Worm (Caenorhabditis elegans) whole organism, L4 larva: ENCODE measurements around the gene F59A2.5.
"Not testable (repeated sequence)": the region's sequence is repeated elsewhere in the genome, so short reads cannot be mapped to it uniquely, and the experiment has no call there.

Experiments
- F26F4.8 ChIP-seq: fragments of 200-800 bp; sonication (Bioruptor generic); conservative IDR thresholded peaks from 2 replicates; pipeline ENCODE4 v1.3.6; 2022; ENCODE audit warnings: missing genetic modification characterization, missing compliant biosample characterization
- F37D6.2 ChIP-seq: sonication (generic microtip); optimal IDR thresholded peaks from 2 replicates; lab custom pipeline; 2016; ENCODE audit warnings: mild to moderate bottlenecking, missing genetic modification characterization, missing compliant biosample characterization
- Y48G9A.11 ChIP-seq: fragments of 200-800 bp; sonication (Bioruptor generic); IDR thresholded peaks from 2 replicates; pipeline ENCODE4 v1.3.6; 2022; ENCODE audit warnings: missing genetic modification reagents, missing genetic modification characterization, missing compliant biosample characterization
- Y75B8A.6 ChIP-seq: fragments of 200-800 bp; sonication (Bioruptor generic); IDR thresholded peaks from 2 replicates; pipeline ENCODE4 v1.3.6; 2022; ENCODE audit warnings: missing genetic modification reagents, missing genetic modification characterization, missing compliant biosample characterization
- aha-1 ChIP-seq: fragments of 150-350 bp; peaks from one replicate; lab custom pipeline; 2014; ENCODE audit warnings: missing biosample characterization, missing genetic modification characterization
- arid-1 ChIP-seq: fragments of 200-800 bp; sonication (Bioruptor generic); conservative IDR thresholded peaks from 2 replicates; pipeline ENCODE4 v1.3.6; 2022; ENCODE audit warnings: missing genetic modification reagents, missing genetic modification characterization, missing compliant biosample characterization
- ceh-28 ChIP-seq: fragments of 150-350 bp; optimal IDR thresholded peaks from 2 replicates; lab custom pipeline; 2014; ENCODE audit warnings: missing biosample characterization, missing genetic modification reagents, missing genetic modification characterization
- daf-8 ChIP-seq: fragments of 200-800 bp; sonication (Bioruptor generic); IDR thresholded peaks from 2 replicates; pipeline ENCODE4 v1.3.6; 2022; ENCODE audit warnings: missing genetic modification characterization, missing compliant biosample characterization
- hlh-11 ChIP-seq: fragments of 200-800 bp; sonication (Bioruptor generic); optimal IDR thresholded peaks from 2 replicates; lab custom pipeline; 2018; ENCODE audit warnings: mild to moderate bottlenecking, missing genetic modification characterization, missing compliant biosample characterization
- hlh-30 ChIP-seq: sonication (generic microtip); optimal IDR thresholded peaks from 2 replicates; lab custom pipeline; 2017; ENCODE audit warnings: antibody characterized with exemption, mild to moderate bottlenecking, missing genetic modification characterization, missing compliant biosample characterization; ENCODE audit not compliant: insufficient read depth
- hmg-1.1 ChIP-seq: fragments of 200-800 bp; sonication (Bioruptor generic); IDR thresholded peaks from 2 replicates; pipeline ENCODE4 v1.3.6; 2022; ENCODE audit warnings: missing genetic modification reagents, missing genetic modification characterization, missing compliant biosample characterization
- lin-1 ChIP-seq: fragments of 200-800 bp; sonication (Bioruptor generic); IDR thresholded peaks from 2 replicates; pipeline ENCODE4 v1.3.6; 2022; ENCODE audit warnings: missing genetic modification reagents, missing genetic modification characterization, missing compliant biosample characterization
- lin-15B ChIP-seq: fragments of 150-350 bp; sonication (generic microtip); optimal IDR thresholded peaks from 3 replicates; lab custom pipeline; 2014; ENCODE audit warnings: missing biosample characterization, missing genetic modification characterization
- lsy-2 ChIP-seq, 2 experiments: fragments of 150-350 bp in 1 of 2; sonication (generic microtip) in 1 of 2; optimal IDR thresholded peaks; 2 replicates each; lab custom pipeline; 2014 to 2017; ENCODE audit warnings: missing biosample characterization in 2 of 2, missing genetic modification characterization in 2 of 2
- madf-5 ChIP-seq, 2 experiments: fragments of 200-800 bp; sonication (Bioruptor generic); IDR thresholded peaks; 2 replicates each; pipeline ENCODE4 v1.3.6; 2022; ENCODE audit warnings: missing compliant biosample characterization in 2 of 2, missing genetic modification characterization in 2 of 2
- mdl-1 ChIP-seq, 2 experiments: fragments of 150-350 bp in 1 of 2; sonication (generic microtip) in 1 of 2; optimal IDR thresholded peaks; 2 replicates each; lab custom pipeline; 2014 to 2017; ENCODE audit warnings: missing biosample characterization in 2 of 2, missing genetic modification characterization in 2 of 2
- mdt-29 ChIP-seq: fragments of 200-800 bp; sonication (Bioruptor generic); IDR thresholded peaks from 2 replicates; pipeline ENCODE4 v1.3.6; 2022; ENCODE audit warnings: missing genetic modification reagents, missing genetic modification characterization, missing compliant biosample characterization
- mxl-3 ChIP-seq: fragments of 200-800 bp; sonication (Bioruptor generic); optimal IDR thresholded peaks from 2 replicates; lab custom pipeline; 2018; ENCODE audit warnings: mild to moderate bottlenecking, missing genetic modification characterization, missing compliant biosample characterization
- nhr-25 ChIP-seq: sonication (generic microtip); optimal IDR thresholded peaks from 2 replicates; lab custom pipeline; 2017; ENCODE audit warnings: missing genetic modification characterization, mild to moderate bottlenecking, missing compliant biosample characterization, antibody characterized with exemption, moderate library complexity, borderline replicate concordance; ENCODE audit not compliant: insufficient read depth
- nhr-28 ChIP-seq: fragments of 150-350 bp; optimal IDR thresholded peaks from 2 replicates; lab custom pipeline; 2014; ENCODE audit warnings: missing biosample characterization, missing genetic modification characterization
- nhr-6 ChIP-seq: fragments of 150-350 bp; optimal IDR thresholded peaks from 2 replicates; lab custom pipeline; 2014; ENCODE audit warnings: missing biosample characterization, missing genetic modification characterization
- nhr-76 ChIP-seq: fragments of 150-350 bp; optimal IDR thresholded peaks from 2 replicates; lab custom pipeline; 2014; ENCODE audit warnings: missing biosample characterization, missing genetic modification characterization
- pha-4 ChIP-seq, 2 experiments: fragments of 150-350 bp in 1 of 2; fragments of 200-800 bp in 1 of 2; sonication (Bioruptor generic) in 1 of 2; IDR thresholded peaks in 1 of 2; optimal IDR thresholded peaks in 1 of 2; 2 replicates each; pipeline versions ENCODE4 v1.3.6 to Lab custom; 2014 to 2022; ENCODE audit warnings: missing genetic modification characterization in 2 of 2, missing genetic modification reagents in 2 of 2, missing biosample characterization in 1 of 2, missing compliant biosample characterization in 1 of 2
- php-3 ChIP-seq: fragments of 200-800 bp; sonication (Bioruptor generic); IDR thresholded peaks from 2 replicates; pipeline ENCODE4 v1.3.6; 2022; ENCODE audit warnings: missing genetic modification reagents, missing genetic modification characterization, missing compliant biosample characterization
- tag-97 ChIP-seq: fragments of 200-800 bp; sonication (Bioruptor generic); IDR thresholded peaks from 2 replicates; pipeline ENCODE4 v1.3.6; 2022; ENCODE audit warnings: missing genetic modification characterization, missing compliant biosample characterization
- unc-130 ChIP-seq: sonication (generic microtip); optimal IDR thresholded peaks from 2 replicates; lab custom pipeline; 2016; ENCODE audit warnings: missing genetic modification reagents, missing genetic modification characterization, missing compliant biosample characterization
- unc-39 ChIP-seq: sonication (generic microtip); optimal IDR thresholded peaks from 2 replicates; lab custom pipeline; 2017; ENCODE audit warnings: missing biosample characterization, missing genetic modification characterization
- unc-62 ChIP-seq, 3 experiments: fragments of 150-350 bp in 1 of 3; sonication (generic microtip); optimal IDR thresholded peaks in 2 of 3; peaks in 1 of 3; 1 replicate in 1 of 3; 2 replicates in 2 of 3; lab custom pipeline; 2014 to 2017; ENCODE audit warnings: missing biosample characterization in 3 of 3, missing genetic modification characterization in 3 of 3, missing genetic modification reagents in 3 of 3, missing genotype in 1 of 3
- vab-7 ChIP-seq: fragments of 200-800 bp; sonication (Bioruptor generic); IDR thresholded peaks from 2 replicates; pipeline ENCODE4 v1.3.6; 2022; ENCODE audit warnings: missing genetic modification reagents, missing genetic modification characterization, missing compliant biosample characterization
- zag-1 ChIP-seq: fragments of 150-350 bp; optimal IDR thresholded peaks from 2 replicates; lab custom pipeline; 2014; ENCODE audit warnings: missing biosample characterization, missing genetic modification characterization

F59A2.5 gene

DNA sequence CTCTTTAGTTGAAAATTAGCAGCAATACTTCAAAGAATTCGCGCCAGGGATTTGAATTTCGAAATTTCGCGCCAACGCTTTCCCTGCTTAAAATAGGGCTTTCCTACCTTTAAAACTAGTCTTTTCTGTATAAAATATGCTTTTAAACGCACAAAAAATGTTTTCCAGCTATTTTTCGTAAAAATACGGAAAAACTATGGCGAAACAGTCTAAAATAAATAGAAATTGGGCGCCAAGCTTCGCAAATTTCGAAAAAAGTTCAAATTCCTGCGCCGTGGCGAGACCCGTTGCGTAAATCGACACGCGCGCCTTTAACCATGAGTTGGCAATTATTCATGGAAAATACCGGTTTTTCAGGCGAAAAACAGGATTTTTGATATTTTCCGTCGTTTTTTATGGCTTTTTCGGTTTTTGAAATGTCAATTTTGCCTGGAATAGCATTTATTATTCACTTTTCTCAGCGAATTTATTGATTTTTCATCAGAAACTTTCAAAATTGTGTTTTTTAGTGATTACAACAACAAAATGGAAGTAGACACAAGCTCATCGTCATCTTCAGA, at the start of gene F59A2.5, which contains the start of gene npp-9 (continued):
- TF ChIP-seq hlh-30 (tag; lab: Kevin White, UChicago) (peak; percentile 70), lsy-2 (tag; optimal IDR thresholded peaks at IDR 0.05; lab: Kevin White, UChicago) (peak in 1 of 2 experiments; percentile 76), unc-39 (tag; lab: Kevin White, UChicago) (no peak)

DNA sequence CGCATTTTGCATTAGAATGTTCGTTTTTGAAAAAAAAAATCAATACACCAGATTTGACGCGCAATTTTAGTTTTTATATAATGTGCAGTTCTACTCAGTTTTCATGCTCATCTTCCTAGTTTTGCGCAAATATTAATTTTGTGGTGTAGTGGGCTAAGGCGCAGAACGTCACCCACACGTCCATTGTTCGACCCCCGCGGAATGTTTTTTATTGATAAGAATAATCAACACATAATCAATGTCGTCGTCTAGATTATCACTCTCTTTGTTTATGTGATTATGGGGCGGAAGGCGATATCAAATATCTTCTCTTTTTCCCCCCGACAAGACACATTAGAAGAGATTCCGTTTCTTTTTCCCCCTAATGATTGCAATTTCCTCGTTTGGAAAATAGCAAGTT, 48.9 kb upstream of the F59A2.5 start:
- no peak for TF ChIP-seq Y48G9A.11
- TF ChIP-seq arid-1 (GFP tag; lab: Robert Waterston, UW) = no peak
- TF ChIP-seq zag-1 = no peak
- TF ChIP-seq lin-15B (tag; lab: Kevin White, UChicago) = no peak
- no peak for TF ChIP-seq hlh-11 (tag; lab: Kevin White, UChicago)
- peak in 1 of 2 experiments; percentile 47 for TF ChIP-seq unc-62 (GFP tag; optimal IDR thresholded peaks at IDR 0.05 in 1 of 2; lab: Kevin White, UChicago)
- no peak for TF ChIP-seq unc-62 (tag; optimal IDR thresholded peaks at IDR 0.05; lab: Kevin White, UChicago)
- TF ChIP-seq nhr-28 = peak; percentile 20
- TF ChIP-seq mxl-3 (GFP tag; lab: Kevin White, UChicago) = no peak
- TF ChIP-seq vab-7 (GFP tag; lab: Robert Waterston, UW) = no peak
- no peak for TF ChIP-seq tag-97
- TF ChIP-seq nhr-25 (tag; lab: Kevin White, UChicago) = no peak
- TF ChIP-seq php-3 (GFP tag; lab: Robert Waterston, UW) = no peak
- TF ChIP-seq hmg-1.1 (GFP tag; lab: Robert Waterston, UW) = no peak
- no peak for TF ChIP-seq nhr-6 (tag; lab: Kevin White, UChicago)
- TF ChIP-seq, all 104 proteins: peak for 2

DNA sequence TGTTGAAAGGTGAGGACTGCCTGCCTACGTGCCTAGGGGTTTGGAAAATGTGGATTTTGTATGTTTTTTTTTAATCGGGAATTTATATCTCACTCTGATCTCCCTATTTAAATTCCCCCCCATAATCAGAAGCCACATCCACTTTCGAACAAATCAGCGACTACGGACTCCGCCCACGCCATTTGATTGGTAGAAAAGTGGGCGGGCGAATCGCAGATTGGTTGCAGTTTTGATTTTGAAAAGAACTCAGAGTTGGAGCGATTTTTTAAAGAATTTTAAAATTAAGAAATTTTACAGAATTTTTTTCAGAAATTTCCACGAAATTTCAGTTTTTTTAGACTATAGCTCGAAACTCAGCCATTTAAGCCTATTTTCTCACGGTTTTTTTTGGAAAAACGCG, 44.6 kb upstream of the F59A2.5 start:
- no peak for TF ChIP-seq mdt-29
- no peak for TF ChIP-seq F26F4.8 (GFP tag; lab: Robert Waterston, UW)
- TF ChIP-seq pha-4 (GFP tag; IDR thresholded peaks at IDR 0.05; lab: Robert Waterston, UW) = no peak
- no peak for TF ChIP-seq pha-4 (tag; optimal IDR thresholded peaks at IDR 0.05; lab: Kevin White, UChicago)
- TF ChIP-seq lin-15B (tag; lab: Kevin White, UChicago) = no peak
- TF ChIP-seq tag-97 = no peak
- TF ChIP-seq lin-1 (GFP tag; lab: Robert Waterston, UW) = no peak
- no peak for TF ChIP-seq lsy-2 (tag; optimal IDR thresholded peaks at IDR 0.05; lab: Kevin White, UChicago)
- TF ChIP-seq ceh-28 = no peak
- no peak for TF ChIP-seq F37D6.2 (tag; lab: Kevin White, UChicago)

DNA sequence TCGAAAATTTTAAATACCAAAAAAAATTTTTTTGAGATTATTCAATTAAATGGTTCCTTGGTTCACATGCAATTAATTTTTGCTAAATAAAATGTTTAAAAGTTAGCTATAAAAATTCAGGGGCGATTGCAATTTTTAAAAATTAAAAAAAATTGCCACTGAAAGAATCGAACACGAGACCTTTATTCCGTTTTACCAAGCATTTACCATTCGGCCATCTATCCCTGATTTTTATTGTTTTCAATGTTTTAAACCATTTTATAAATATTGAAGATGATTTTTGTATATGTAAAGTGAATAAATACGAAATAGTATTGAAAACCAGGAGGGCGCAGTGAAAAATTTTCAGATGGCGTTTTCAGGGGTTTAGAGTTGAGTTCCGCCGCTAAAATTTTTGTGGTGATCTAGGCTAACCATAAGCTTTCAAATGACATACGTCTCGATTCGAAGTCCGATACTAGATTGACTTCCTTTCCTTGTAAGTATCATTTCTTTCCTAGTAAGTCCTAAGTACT, 42.4 kb upstream of the F59A2.5 start:
- peak; percentile 42; the same call in 1 of the 2 replicates for TF ChIP-seq pha-4 (GFP tag; IDR thresholded peaks at IDR 0.05; lab: Robert Waterston, UW)
- TF ChIP-seq pha-4 (tag; optimal IDR thresholded peaks at IDR 0.05; lab: Kevin White, UChicago) = not testable (repeated sequence)
- TF ChIP-seq F26F4.8 (GFP tag; lab: Robert Waterston, UW) = 0 out of 2 replicates have a peak, but pooled peaks have one; percentile 22

DNA sequence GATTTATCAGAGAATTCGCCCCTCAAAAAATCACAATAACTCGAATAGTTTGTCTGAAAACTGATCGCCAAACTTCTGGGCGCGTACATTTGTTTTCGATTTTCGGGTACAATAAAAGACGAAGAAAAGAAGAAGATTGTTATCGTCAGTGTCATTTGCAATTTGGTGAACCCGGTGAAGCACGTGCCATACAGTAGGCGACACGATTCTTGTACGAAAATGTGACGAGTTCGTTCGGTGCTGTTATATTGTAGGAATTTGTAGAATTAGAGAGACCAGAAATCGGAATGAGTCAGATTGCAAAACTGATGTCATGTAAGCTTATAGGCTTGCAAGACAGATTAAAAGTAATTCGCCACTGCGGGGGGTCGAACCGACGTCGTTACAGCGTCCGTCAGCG, 36.9 kb upstream of the F59A2.5 start:
- TF ChIP-seq mdl-1 (tag; optimal IDR thresholded peaks at IDR 0.05; lab: Kevin White, UChicago) (peak in 1 of 2 experiments; percentile 36), aha-1 (tag; lab: Kevin White, UChicago) (peak; percentile 92), daf-8 (GFP tag; lab: Robert Waterston, UW) (no peak), hlh-30 (tag; lab: Kevin White, UChicago) (peak; percentile 54), nhr-28 (peak; percentile 1), unc-130 (GFP tag; lab: Kevin White, UChicago) (no peak), Y75B8A.6 (GFP tag; lab: Robert Waterston, UW) (no peak), madf-5 (GFP tag; IDR thresholded peaks at IDR 0.05; lab: Robert Waterston, UW) (no peak), nhr-76 (tag; lab: Kevin White, UChicago) (no peak)
